Worm (Caenorhabditis elegans) whole organism, young adult: ENCODE data around the gene hsp-16.2.
A peak's percentile ranks its signal among the peaks of the same experiment; 100 is the strongest.

ENCODE experiments used
- B0035.1 ChIP-seq: sonication (generic microtip); optimal IDR thresholded peaks from 2 replicates; lab custom pipeline; 2016; ENCODE audit warnings: missing genetic modification characterization, mild to moderate bottlenecking, missing compliant biosample characterization, missing genotype, missing genetic modification reagents
- F23B12.7 ChIP-seq: sonication (generic microtip); optimal IDR thresholded peaks from 2 replicates; lab custom pipeline; 2017; ENCODE audit warnings: missing genetic modification characterization, mild to moderate bottlenecking, missing compliant biosample characterization, antibody characterized with exemption, moderate library complexity; ENCODE audit not compliant: insufficient read depth
- F49E8.2 ChIP-seq: sonication (generic microtip); optimal IDR thresholded peaks from 3 replicates; lab custom pipeline; 2017; ENCODE audit warnings: missing genetic modification characterization, mild to moderate bottlenecking, missing compliant biosample characterization, antibody characterized with exemption, moderate library complexity; ENCODE audit not compliant: insufficient read depth
- F57A8.1 ChIP-seq: fragments of 200-800 bp; sonication (Bioruptor generic); optimal IDR thresholded peaks from 2 replicates; lab custom pipeline; 2018; ENCODE audit warnings: mild to moderate bottlenecking, missing genetic modification characterization, moderate library complexity, missing compliant biosample characterization
- K12H6.12 ChIP-seq: fragments of 200-800 bp; sonication (Bioruptor generic); optimal IDR thresholded peaks from 2 replicates; lab custom pipeline; 2018; ENCODE audit warnings: mild to moderate bottlenecking, missing genetic modification characterization, missing compliant biosample characterization
- T26A5.8 ChIP-seq: sonication (generic microtip); optimal IDR thresholded peaks from 2 replicates; lab custom pipeline; 2016; ENCODE audit warnings: missing genetic modification characterization, missing compliant biosample characterization
- Y53F4B.3 ChIP-seq: fragments of 200-800 bp; sonication (Bioruptor generic); IDR thresholded peaks from 2 replicates; pipeline ENCODE4 v1.3.6; 2022; ENCODE audit warnings: missing genetic modification reagents, missing genetic modification characterization, missing compliant biosample characterization
- Y79H2A.3 ChIP-seq: fragments of 200-800 bp; sonication (Bioruptor generic); conservative IDR thresholded peaks from 2 replicates; pipeline ENCODE4 v1.3.6; 2022; ENCODE audit warnings: missing genetic modification reagents, missing genetic modification characterization, missing compliant biosample characterization
- attf-3 ChIP-seq: fragments of 200-800 bp; sonication (Bioruptor generic); conservative IDR thresholded peaks from 2 replicates; pipeline ENCODE4 v1.3.6; 2022; ENCODE audit warnings: missing genetic modification reagents, missing genetic modification characterization, missing compliant biosample characterization
- bed-1 ChIP-seq: fragments of 200-800 bp; sonication (Bioruptor generic); IDR thresholded peaks from 2 replicates; pipeline ENCODE4 v1.3.6; 2022; ENCODE audit warnings: missing genetic modification reagents, missing genetic modification characterization, missing compliant biosample characterization
- ccch-3 ChIP-seq: fragments of 200-800 bp; sonication (Bioruptor generic); optimal IDR thresholded peaks from 2 replicates; lab custom pipeline; 2018; ENCODE audit warnings: mild to moderate bottlenecking, missing genetic modification characterization, missing compliant biosample characterization
- ceh-40 ChIP-seq: fragments of 200-800 bp; sonication (Bioruptor generic); IDR thresholded peaks from 2 replicates; pipeline ENCODE4 v1.3.6; 2022; ENCODE audit warnings: missing genetic modification characterization, missing compliant biosample characterization
- ceh-79 ChIP-seq: sonication (generic microtip); optimal IDR thresholded peaks from 2 replicates; lab custom pipeline; 2017; ENCODE audit warnings: mild to moderate bottlenecking, missing genetic modification characterization, missing compliant biosample characterization
- dpl-1 ChIP-seq: fragments of 150-350 bp; optimal IDR thresholded peaks from 2 replicates; lab custom pipeline; 2014; ENCODE audit warnings: missing biosample characterization, missing genetic modification reagents, missing genetic modification characterization
- egrh-3 ChIP-seq: fragments of 200-800 bp; sonication (Bioruptor generic); IDR thresholded peaks from 2 replicates; pipeline ENCODE4 v1.3.6; 2022; ENCODE audit warnings: missing genetic modification reagents, missing genetic modification characterization, missing compliant biosample characterization
- him-1 ChIP-seq: sonication (generic microtip); optimal IDR thresholded peaks from 2 replicates; lab custom pipeline; 2016; ENCODE audit warnings: missing genotype, missing genetic modification reagents, missing genetic modification characterization, missing compliant biosample characterization
- hlh-12 ChIP-seq: sonication (generic microtip); optimal IDR thresholded peaks from 2 replicates; lab custom pipeline; 2016; ENCODE audit warnings: missing genetic modification characterization, missing compliant biosample characterization
- hlh-26 ChIP-seq: fragments of 200-800 bp; sonication (Bioruptor generic); conservative IDR thresholded peaks from 2 replicates; pipeline ENCODE4 v1.3.6; 2022; ENCODE audit warnings: missing genetic modification reagents, missing genetic modification characterization, missing compliant biosample characterization
- lag-1 ChIP-seq: fragments of 200-800 bp; sonication (Bioruptor generic); IDR thresholded peaks from 2 replicates; pipeline ENCODE4 v1.3.6; 2022; ENCODE audit warnings: missing genetic modification reagents, missing genetic modification characterization, missing compliant biosample characterization
- let-526 ChIP-seq: fragments of 200-800 bp; sonication (Bioruptor generic); IDR thresholded peaks from 2 replicates; pipeline ENCODE4 v1.3.6; 2022; ENCODE audit warnings: missing genetic modification reagents, missing genetic modification characterization, missing compliant biosample characterization
- let-607 ChIP-seq, 2 experiments: fragments of 200-800 bp in 1 of 2; sonication (Bioruptor generic) in 1 of 2; sonication (generic microtip) in 1 of 2; optimal IDR thresholded peaks; 2 replicates each; lab custom pipeline; 2016 to 2018; ENCODE audit warnings: mild to moderate bottlenecking in 2 of 2, missing compliant biosample characterization in 2 of 2, missing genetic modification characterization in 2 of 2, moderate library complexity in 2 of 2, missing genotype in 1 of 2
- lin-54 ChIP-seq: fragments of 200-800 bp; sonication (Bioruptor generic); optimal IDR thresholded peaks from 2 replicates; lab custom pipeline; 2018; ENCODE audit warnings: mild to moderate bottlenecking, missing genetic modification characterization, missing compliant biosample characterization
- lir-1 ChIP-seq: fragments of 200-800 bp; sonication (Bioruptor generic); conservative IDR thresholded peaks from 2 replicates; pipeline ENCODE4 v1.3.6; 2022; ENCODE audit warnings: missing genetic modification reagents, missing genetic modification characterization, missing compliant biosample characterization
- lsl-1 ChIP-seq: fragments of 200-800 bp; sonication (Bioruptor generic); optimal IDR thresholded peaks from 2 replicates; lab custom pipeline; 2018; ENCODE audit warnings: mild to moderate bottlenecking, missing genetic modification characterization, moderate library complexity, missing compliant biosample characterization
- mel-28 ChIP-seq: sonication (generic microtip); optimal IDR thresholded peaks from 2 replicates; lab custom pipeline; 2016; ENCODE audit warnings: borderline replicate concordance, mild to moderate bottlenecking, missing genetic modification characterization, missing compliant biosample characterization
- nfyb-1 ChIP-seq: fragments of 200-800 bp; sonication (Bioruptor generic); IDR thresholded peaks from 2 replicates; pipeline ENCODE4 v1.3.6; 2022; ENCODE audit warnings: missing genetic modification reagents, missing genetic modification characterization, missing compliant biosample characterization
- nhr-27 ChIP-seq: fragments of 200-800 bp; sonication (Bioruptor generic); optimal IDR thresholded peaks from 2 replicates; lab custom pipeline; 2018; ENCODE audit warnings: mild to moderate bottlenecking, missing genetic modification characterization, moderate library complexity, missing compliant biosample characterization
- rcor-1 ChIP-seq: fragments of 200-800 bp; sonication (Bioruptor generic); IDR thresholded peaks from 2 replicates; pipeline ENCODE4 v1.3.6; 2022; ENCODE audit warnings: missing genetic modification reagents, missing genetic modification characterization, missing compliant biosample characterization
- rpc-1 ChIP-seq, 2 experiments: fragments of 150-350 bp in 1 of 2; sonication (generic microtip) in 1 of 2; optimal IDR thresholded peaks; 2 replicates each; lab custom pipeline; 2014 to 2018; ENCODE audit warnings: missing biosample characterization in 1 of 2, missing genetic modification characterization in 1 of 2, missing genetic modification reagents in 1 of 2, missing genotype in 1 of 2
- sdz-38 ChIP-seq: sonication (generic microtip); optimal IDR thresholded peaks from 2 replicates; lab custom pipeline; 2016; ENCODE audit warnings: missing genotype, missing genetic modification characterization, missing compliant biosample characterization
- snpc-1.1 ChIP-seq: sonication (generic microtip); optimal IDR thresholded peaks from 2 replicates; lab custom pipeline; 2017; ENCODE audit warnings: missing genetic modification characterization, mild to moderate bottlenecking, missing compliant biosample characterization, antibody characterized with exemption, moderate library complexity, missing genotype, missing genetic modification reagents; ENCODE audit not compliant: insufficient read depth
- snpc-1.3 ChIP-seq: sonication (generic microtip); optimal IDR thresholded peaks from 2 replicates; lab custom pipeline; 2017; ENCODE audit warnings: missing genetic modification characterization, mild to moderate bottlenecking, missing compliant biosample characterization, antibody characterized with exemption, moderate library complexity, missing genotype, missing genetic modification reagents; ENCODE audit not compliant: insufficient read depth
- tbp1 ChIP-seq: fragments of 200-800 bp; sonication (Bioruptor generic); optimal IDR thresholded peaks from 2 replicates; lab custom pipeline; 2018; ENCODE audit warnings: mild to moderate bottlenecking, missing genetic modification characterization, missing compliant biosample characterization
- ztf-18 ChIP-seq: sonication (generic microtip); optimal IDR thresholded peaks from 2 replicates; lab custom pipeline; 2016; ENCODE audit warnings: missing genotype, mild to moderate bottlenecking, missing genetic modification characterization, missing compliant biosample characterization

hsp-16.2 gene

ce11 chrV:1789495-1789894, 15.3 kb downstream of the hsp-16.2 start:
- no peak for TF ChIP-seq snpc-1.1
- no peak for TF ChIP-seq tbp1 (GFP tag; lab: Kevin White, UChicago)
- TF ChIP-seq Y53F4B.3, result no peak
- TF ChIP-seq him-1, result no peak
- no peak for TF ChIP-seq let-526 (GFP tag; lab: Robert Waterston, UW)
- TF ChIP-seq nfyb-1, result no peak
- TF ChIP-seq hlh-26, result no peak
- TF ChIP-seq F57A8.1 (GFP tag; lab: Kevin White, UChicago), result no peak
- TF ChIP-seq mel-28 (tag; lab: Kevin White, UChicago), result no peak
- no peak for TF ChIP-seq rcor-1 (GFP tag; lab: Robert Waterston, UW)
- no peak for TF ChIP-seq lsl-1 (GFP tag; lab: Kevin White, UChicago)
- no peak for TF ChIP-seq hlh-12
- no peak for TF ChIP-seq bed-1 (GFP tag; lab: Robert Waterston, UW)

- no peak for TF ChIP-seq ccch-3
- TF ChIP-seq F49E8.2 (tag; lab: Kevin White, UChicago), result no peak
- no peak for TF ChIP-seq rpc-1 (optimal IDR thresholded peaks at IDR 0.05; lab: Kevin White, UChicago)
- TF ChIP-seq rpc-1 (tag; optimal IDR thresholded peaks at IDR 0.05; lab: Kevin White, UChicago), result no peak
- TF ChIP-seq snpc-1.3 (tag; lab: Kevin White, UChicago), result no peak
- TF ChIP-seq nhr-27, result no peak
- TF ChIP-seq F23B12.7 (tag; lab: Kevin White, UChicago), result no peak
- TF ChIP-seq ztf-18 (tag; lab: Kevin White, UChicago), result no peak
- no peak for TF ChIP-seq lir-1 (GFP tag; lab: Robert Waterston, UW)
- no peak for TF ChIP-seq lag-1 (GFP tag; lab: Robert Waterston, UW)
- TF ChIP-seq attf-3, result no peak
- TF ChIP-seq T26A5.8 (tag; lab: Kevin White, UChicago), result no peak
- no peak for TF ChIP-seq dpl-1
Observed at ce11 chrV:1788157-1788556, 16.6 kb downstream of the hsp-16.2 start, which contains the start of gene F36H9.2. Gene F36H9.2 (plus strand): TSS chrV:1788457.

ce11 chrV:1781922-1782321, 22.8 kb downstream of the hsp-16.2 start, which contains the start of gene F36H9.5:
Gene F36H9.5 (minus strand): TSS chrV:1782022.
- TF ChIP-seq K12H6.12 (tag; lab: Kevin White, UChicago) (no peak), ceh-40 (no peak), B0035.1 (tag; lab: Kevin White, UChicago) (no peak), Y79H2A.3 (GFP tag; lab: Robert Waterston, UW) (no peak), let-607 (tag; optimal IDR thresholded peaks at IDR 0.05; lab: Kevin White, UChicago) (no peak)

ce11 chrV:1779994-1780393, 24.8 kb downstream of the hsp-16.2 start:
- TF ChIP-seq nfyb-1, result peak; percentile 58; the same call in 1 of the 2 replicates
- TF ChIP-seq lir-1 (GFP tag; lab: Robert Waterston, UW), result no peak
- no peak for TF ChIP-seq sdz-38 (tag; lab: Kevin White, UChicago)
- TF ChIP-seq ceh-79 (tag; lab: Kevin White, UChicago), result no peak
- no peak for TF ChIP-seq lin-54 (GFP tag; lab: Kevin White, UChicago)
- TF ChIP-seq egrh-3 (GFP tag; lab: Robert Waterston, UW), result no peak
- TF ChIP-seq, all 124 proteins: peak for 1
